Fruit fly (Drosophila melanogaster): Measurements from ENCODE around the gene Eig71Eh.

Gene Eig71Eh

DNA sequence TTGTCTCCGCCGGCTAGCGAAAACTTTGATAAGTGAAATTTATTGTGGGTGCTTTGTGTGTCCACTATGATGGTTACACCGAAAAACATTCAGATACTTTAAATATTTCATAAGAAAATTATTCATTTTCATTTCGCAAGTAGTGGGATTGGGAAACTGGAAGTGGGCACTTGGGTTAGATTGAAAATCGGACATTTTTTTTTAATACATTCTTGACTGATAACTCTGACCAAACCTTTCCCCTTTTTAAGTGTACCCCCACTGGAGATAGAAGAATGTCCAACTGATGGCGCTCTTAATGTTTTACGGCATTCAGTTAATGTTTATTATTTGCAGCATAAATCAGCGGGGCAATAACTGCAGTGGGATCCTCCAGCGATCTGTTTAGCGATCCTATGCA lies 18.4 kb upstream of the Eig71Eh start:
- TF ChIP-seq CG42726 (GFP tag; IDR thresholded peaks at IDR 0.05; ENCODE audit: partially characterized antibody) (no peak), Ada2b (GFP tag; IDR thresholded peaks at IDR 0.05) (0 out of 2 replicates have a peak, but pooled peaks have one; percentile 14), tx (GFP tag; optimal IDR thresholded peaks at IDR 0.05) (no peak), CG31441 (GFP tag; IDR thresholded peaks at IDR 0.05) (0 out of 2 replicates have a peak, but pooled peaks have one; percentile 12), da (GFP tag; optimal IDR thresholded peaks at IDR 0.05) (no peak), zfh1 (GFP tag; IDR thresholded peaks at IDR 0.05) (0 out of 3 replicates have a peak, but pooled peaks have one; percentile 1), sug (tag; optimal IDR thresholded peaks at IDR 0.05) (no peak), CG33557 (GFP tag; optimal IDR thresholded peaks at IDR 0.05) (no peak), Blimp-1 (GFP tag; optimal IDR thresholded peaks at IDR 0.05) (peak; percentile 25), br (optimal IDR thresholded peaks at IDR 0.05) (no peak), gem (tag; optimal IDR thresholded peaks at IDR 0.05) (peak; percentile 44), CG10654 (GFP tag; optimal IDR thresholded peaks at IDR 0.05) (no peak), toy (GFP tag; IDR thresholded peaks at IDR 0.05) (no peak), CG10565 (GFP tag; optimal IDR thresholded peaks at IDR 0.05) (no peak), disco-r (GFP tag; optimal IDR thresholded peaks at IDR 0.05) (no peak), tgo (GFP tag; IDR thresholded peaks at IDR 0.05) (no peak), Vsx1 (GFP tag; optimal IDR thresholded peaks at IDR 0.05) (no peak), dmrt99B (tag; optimal IDR thresholded peaks at IDR 0.05) (peak; percentile 1), jing (GFP tag; optimal IDR thresholded peaks at IDR 0.05) (no peak), CG1233 (GFP tag; optimal IDR thresholded peaks at IDR 0.05) (no peak), scrt (GFP tag; optimal IDR thresholded peaks at IDR 0.05) (no peak), Hsf (GFP tag; optimal IDR thresholded peaks at IDR 0.05) (no peak), CG3847 (GFP tag; IDR thresholded peaks at IDR 0.05) (no peak), tup (GFP tag; optimal IDR thresholded peaks at IDR 0.05) (no peak), unpg (GFP tag; optimal IDR thresholded peaks at IDR 0.05) (peak; percentile 17), mirr (GFP tag; optimal IDR thresholded peaks at IDR 0.05) (no peak), CG11504 (tag; optimal IDR thresholded peaks at IDR 0.05) (peak; percentile 32), fd102C (GFP tag; optimal IDR thresholded peaks at IDR 0.05) (no peak), ci (GFP tag; IDR thresholded peaks at IDR 0.05) (peak; percentile 56; the same call in 1 of the 3 replicates), Hr51 (GFP tag; optimal IDR thresholded peaks at IDR 0.05) (peak in 1 of 2 experiments; percentile 10), CG17612 (GFP tag; IDR thresholded peaks at IDR 0.05) (no peak), CkIIα-i1 (GFP tag; IDR thresholded peaks at IDR 0.05) (no peak), CG3163 (GFP tag; optimal IDR thresholded peaks at IDR 0.05) (no peak), fd64A (GFP tag; optimal IDR thresholded peaks at IDR 0.05) (no peak), H2.0 (GFP tag; IDR thresholded peaks at IDR 0.05) (no peak), dpn (GFP tag; optimal IDR thresholded peaks at IDR 0.05) (no peak), al (GFP tag; IDR thresholded peaks at IDR 0.05) (no peak), ro (GFP tag; IDR thresholded peaks at IDR 0.05) (no peak), CG15601 (tag; optimal IDR thresholded peaks at IDR 0.05) (no peak), dysf (GFP tag; IDR thresholded peaks at IDR 0.05) (no peak), Xbp1 (GFP tag; optimal IDR thresholded peaks at IDR 0.05) (no peak), dm (GFP tag; optimal IDR thresholded peaks at IDR 0.05) (no peak), CG8924 (tag; optimal IDR thresholded peaks at IDR 0.05) (peak; percentile 1), CG31388 (GFP tag; optimal IDR thresholded peaks at IDR 0.05) (no peak), Atf-2 (GFP tag; optimal IDR thresholded peaks at IDR 0.05) (no peak), Hr78 (GFP tag; optimal IDR thresholded peaks at IDR 0.05) (no peak), CG4424 (GFP tag; optimal IDR thresholded peaks at IDR 0.05) (no peak), Nf-YA (GFP tag; IDR thresholded peaks at IDR 0.05) (no peak), CG7963 (GFP tag; IDR thresholded peaks at IDR 0.05; ENCODE audit: partially characterized antibody) (no peak), CG12391 (tag; optimal IDR thresholded peaks at IDR 0.05) (peak; percentile 9), dimm (GFP tag; IDR thresholded peaks at IDR 0.05) (no peak), CG30403 (GFP tag; optimal IDR thresholded peaks at IDR 0.05) (no peak)

Measured in whole organism, embryonic.